Fruit fly (Drosophila melanogaster): ENCODE measurements around the gene Atg17.
A peak's percentile ranks its signal among the peaks of the same experiment; 100 is the strongest.

The Atg17 gene

dm6 chr3R:5682921-5683748 is 13.6 kb downstream of the Atg17 start (continued):
- TF ChIP-seq CG3995 (GFP tag; optimal IDR thresholded peaks at IDR 0.05) (no peak), CG30431 (GFP tag; optimal IDR thresholded peaks at IDR 0.05) (no peak), gt (GFP tag; IDR thresholded peaks at IDR 0.05) (no peak), CG4282 (GFP tag; optimal IDR thresholded peaks at IDR 0.05) (no peak), Bteb2 (GFP tag; optimal IDR thresholded peaks at IDR 0.05) (no peak), CG5180 (GFP tag; optimal IDR thresholded peaks at IDR 0.05) (no peak), CG18262 (tag; optimal IDR thresholded peaks at IDR 0.05) (peak; percentile 84), CG15601 (tag; optimal IDR thresholded peaks at IDR 0.05) (peak; percentile 72), Rfx (GFP tag; IDR thresholded peaks at IDR 0.05) (peak; percentile 42), Opbp (GFP tag; IDR thresholded peaks at IDR 0.05; ENCODE audit: partially characterized antibody) (no peak), Neu2 (GFP tag; optimal IDR thresholded peaks at IDR 0.05; ENCODE audit: borderline replicate concordance) (no peak), Lhr (GFP tag; optimal IDR thresholded peaks at IDR 0.05) (peak; percentile 2), slou (GFP tag; optimal IDR thresholded peaks at IDR 0.05) (no peak), BtbVII (GFP tag; optimal IDR thresholded peaks at IDR 0.05) (no peak), sqz (GFP tag; optimal IDR thresholded peaks at IDR 0.05) (no peak), CG3407 (GFP tag; optimal IDR thresholded peaks at IDR 0.05) (peak; percentile 60), zfh2 (GFP tag; optimal IDR thresholded peaks at IDR 0.05) (no peak), CG8290 (GFP tag; optimal IDR thresholded peaks at IDR 0.05) (peak; percentile 35), CG8290 (tag; optimal IDR thresholded peaks at IDR 0.05) (no peak), lmd (GFP tag; IDR thresholded peaks at IDR 0.05) (peak; percentile 54), CG7963 (GFP tag; IDR thresholded peaks at IDR 0.05; ENCODE audit: partially characterized antibody) (no peak), croc (GFP tag; conservative IDR thresholded peaks at IDR 0.05) (peak; percentile 53; the same call in 2 of the 3 replicates), Meics (GFP tag; optimal IDR thresholded peaks at IDR 0.05) (peak; percentile 20), Usf (GFP tag; optimal IDR thresholded peaks at IDR 0.05) (peak; percentile 10), tap (tag; optimal IDR thresholded peaks at IDR 0.05) (no peak), CG2712 (tag; optimal IDR thresholded peaks at IDR 0.05) (peak; percentile 86), HLH4C (GFP tag; IDR thresholded peaks at IDR 0.05; ENCODE audit: partially characterized antibody) (no peak), Dek (tag; optimal IDR thresholded peaks at IDR 0.05) (peak; percentile 18), nmo (GFP tag; optimal IDR thresholded peaks at IDR 0.05) (peak; percentile 73), CG12659 (GFP tag; optimal IDR thresholded peaks at IDR 0.05) (no peak), Xrp1 (GFP tag; IDR thresholded peaks at IDR 0.05) (peak; percentile 85), oc (tag; optimal IDR thresholded peaks at IDR 0.05) (peak; percentile 63), CG17361 (GFP tag; IDR thresholded peaks at IDR 0.05) (peak; percentile 78), CHES-1-like (GFP tag; optimal IDR thresholded peaks at IDR 0.05) (no peak), CG8089 (GFP tag; optimal IDR thresholded peaks at IDR 0.05) (no peak), CG7928 (GFP tag; optimal IDR thresholded peaks at IDR 0.05) (no peak), Ravus (GFP tag; IDR thresholded peaks at IDR 0.05) (no peak), tio (GFP tag; optimal IDR thresholded peaks at IDR 0.05) (no peak), CG13624 (GFP tag; optimal IDR thresholded peaks at IDR 0.05) (peak; percentile 17), CG4328 (GFP tag; optimal IDR thresholded peaks at IDR 0.05) (no peak), CG9609 (GFP tag; optimal IDR thresholded peaks at IDR 0.05) (no peak), CG12391 (tag; optimal IDR thresholded peaks at IDR 0.05) (peak; percentile 78), Ada2b (GFP tag; IDR thresholded peaks at IDR 0.05) (no peak), ase (GFP tag; IDR thresholded peaks at IDR 0.05) (0 out of 3 replicates have a peak, but pooled peaks have one; percentile 11), fd64A (GFP tag; optimal IDR thresholded peaks at IDR 0.05) (no peak), CG13287 (GFP tag; IDR thresholded peaks at IDR 0.05; ENCODE audit: partially characterized antibody) (no peak), gem (tag; optimal IDR thresholded peaks at IDR 0.05) (peak; percentile 83), ranshi (GFP tag; IDR thresholded peaks at IDR 0.05) (0 out of 2 replicates have a peak, but pooled peaks have one; percentile 14), CG16863 (GFP tag; optimal IDR thresholded peaks at IDR 0.05) (peak; percentile 41)
